Worm (Caenorhabditis elegans) whole organism, mixed stage, embryonic: ENCODE data around the gene C53A5.9.

ENCODE experiments used
- lsy-2 ChIP-seq: fragments of 150-350 bp; optimal IDR thresholded peaks from 2 replicates; lab custom pipeline; 2014; ENCODE audit warnings: missing biosample characterization, missing genetic modification characterization
- mls-2 ChIP-seq: sonication (generic microtip); optimal IDR thresholded peaks from 2 replicates; lab custom pipeline; 2016; ENCODE audit warnings: mild to moderate bottlenecking, missing genetic modification characterization, moderate library complexity, missing compliant biosample characterization
- nhr-28 ChIP-seq: fragments of 150-350 bp; optimal IDR thresholded peaks from 2 replicates; lab custom pipeline; 2014; ENCODE audit warnings: missing biosample characterization, missing genetic modification characterization
- nhr-76 ChIP-seq: sonication (generic microtip); optimal IDR thresholded peaks from 2 replicates; lab custom pipeline; 2017; ENCODE audit warnings: missing biosample characterization, missing genetic modification characterization
- pha-4 ChIP-seq: fragments of 150-350 bp; optimal IDR thresholded peaks from 2 replicates; lab custom pipeline; 2018; ENCODE audit warnings: missing biosample characterization, missing genetic modification reagents, missing genetic modification characterization
- snpc-4 ChIP-seq: fragments of 150-350 bp; optimal IDR thresholded peaks from 2 replicates; lab custom pipeline; 2014; ENCODE audit warnings: missing biosample characterization, missing genetic modification characterization
- sptf-1 ChIP-seq: sonication (generic microtip); optimal IDR thresholded peaks from 2 replicates; lab custom pipeline; 2017; ENCODE audit warnings: mild to moderate bottlenecking, missing genetic modification characterization, moderate library complexity, missing compliant biosample characterization
- unc-62 ChIP-seq: fragments of 150-350 bp; optimal IDR thresholded peaks from 2 replicates; lab custom pipeline; 2014; ENCODE audit warnings: missing biosample characterization, missing genetic modification reagents, missing genetic modification characterization
- zip-8 ChIP-seq: fragments of 150-350 bp; optimal IDR thresholded peaks from 2 replicates; lab custom pipeline; 2014; ENCODE audit warnings: missing biosample characterization, missing genetic modification characterization
- ztf-11 ChIP-seq: fragments of 150-350 bp; optimal IDR thresholded peaks from 2 replicates; lab custom pipeline; 2014; ENCODE audit warnings: missing biosample characterization, missing genetic modification characterization

DNA sequence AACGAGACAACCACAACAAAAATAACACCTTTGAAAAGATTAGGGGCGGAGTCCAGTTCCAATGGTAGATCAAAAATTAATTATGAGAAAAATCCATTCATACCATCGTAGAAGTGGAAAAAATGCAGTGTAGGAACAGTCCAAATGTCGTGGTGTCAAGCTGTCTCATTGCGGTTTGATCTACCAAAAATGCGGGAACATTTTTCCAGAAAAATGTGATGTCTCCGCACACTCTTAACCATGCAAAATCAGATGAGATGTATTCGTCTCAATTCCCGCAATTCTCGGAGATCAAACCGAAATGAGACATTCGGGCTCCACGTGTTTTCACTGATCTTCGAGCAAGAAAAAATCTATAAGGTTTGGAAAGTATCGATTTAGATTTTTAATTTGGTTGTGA lies 35.4 kb upstream of the C53A5.9 start:
- TF ChIP-seq nhr-76 (tag; lab: Kevin White, UChicago) (no peak), mls-2 (no peak), snpc-4 (no peak), nhr-28 (tag; lab: Kevin White, UChicago) (no peak), pha-4 (no peak), ztf-11 (tag; lab: Kevin White, UChicago) (no peak), sptf-1 (tag; lab: Kevin White, UChicago) (no peak), unc-62 (GFP tag; lab: Kevin White, UChicago) (no peak), zip-8 (tag; lab: Kevin White, UChicago) (no peak), lsy-2 (no peak)
